Worm (Caenorhabditis elegans): ENCODE measurements around the gene aff-1.

aff-1 gene

DNA sequence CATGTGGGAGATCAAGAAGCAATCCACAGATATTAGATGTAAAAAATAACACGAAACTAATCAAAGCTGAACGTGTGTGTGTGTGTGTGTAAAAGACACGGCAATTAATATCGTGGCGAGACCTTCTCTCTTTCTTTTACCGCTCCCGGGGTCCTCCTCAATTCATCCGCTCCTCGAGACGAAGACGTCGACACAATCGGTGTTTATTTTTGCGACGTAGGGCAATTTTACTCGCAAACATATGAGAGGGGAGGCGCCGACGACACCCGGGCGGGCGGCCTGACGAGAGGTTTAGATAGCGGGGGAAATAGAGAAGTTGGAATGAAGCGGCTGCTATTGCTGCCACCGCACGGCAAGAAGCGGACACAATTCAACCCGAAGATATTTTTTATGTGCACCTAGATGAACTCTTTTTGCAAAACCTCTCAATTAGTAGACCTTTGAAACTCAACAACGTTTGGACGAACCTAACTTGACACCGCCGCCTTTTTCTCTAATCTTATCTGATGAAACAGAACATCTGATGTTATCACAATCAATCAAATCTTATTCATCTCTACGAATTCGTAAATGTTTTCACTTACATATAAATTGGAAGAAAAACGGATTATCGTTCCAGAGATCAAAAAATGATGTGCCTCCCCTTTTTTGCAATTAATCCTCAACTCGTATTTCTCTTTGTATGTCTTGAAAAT is 30.7 kb downstream of the aff-1 start:
- TF ChIP-seq zfh-2 (GFP tag; conservative IDR thresholded peaks at IDR 0.05) (peak; percentile 50; the same call in 1 of the 2 replicates), lsy-27 (tag; optimal IDR thresholded peaks at IDR 0.05; ENCODE audit: borderline replicate concordance, insufficient read depth) (no peak)

DNA sequence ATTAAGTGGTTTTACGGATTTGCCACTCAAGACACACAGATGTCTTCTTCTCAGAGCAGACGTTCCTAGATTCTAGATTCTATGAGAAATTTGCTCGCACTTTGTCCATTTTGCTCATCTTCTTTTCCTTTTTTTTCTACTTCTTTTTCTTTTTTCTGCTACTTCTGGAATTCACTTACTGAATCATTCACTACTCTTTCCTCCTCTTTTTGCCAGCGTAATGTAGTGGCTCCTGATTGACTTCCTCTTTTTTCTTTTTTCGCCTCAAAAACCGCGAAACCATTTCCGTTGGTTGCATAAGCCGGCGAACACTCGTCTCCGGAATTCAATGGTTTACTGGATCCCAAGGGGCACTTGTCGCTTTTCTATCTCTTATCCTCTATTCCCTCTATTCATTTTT is 31.3 kb downstream of the aff-1 start:
- no peak for TF ChIP-seq hrde-1 (tag; optimal IDR thresholded peaks at IDR 0.05; ENCODE audit: borderline replicate concordance)
- TF ChIP-seq F52B5.7 (tag; optimal IDR thresholded peaks at IDR 0.05), result no peak
- TF ChIP-seq attf-3 (GFP tag; conservative IDR thresholded peaks at IDR 0.05), result no peak
- TF ChIP-seq tlf-1 (GFP tag; optimal IDR thresholded peaks at IDR 0.05), result no peak

DNA sequence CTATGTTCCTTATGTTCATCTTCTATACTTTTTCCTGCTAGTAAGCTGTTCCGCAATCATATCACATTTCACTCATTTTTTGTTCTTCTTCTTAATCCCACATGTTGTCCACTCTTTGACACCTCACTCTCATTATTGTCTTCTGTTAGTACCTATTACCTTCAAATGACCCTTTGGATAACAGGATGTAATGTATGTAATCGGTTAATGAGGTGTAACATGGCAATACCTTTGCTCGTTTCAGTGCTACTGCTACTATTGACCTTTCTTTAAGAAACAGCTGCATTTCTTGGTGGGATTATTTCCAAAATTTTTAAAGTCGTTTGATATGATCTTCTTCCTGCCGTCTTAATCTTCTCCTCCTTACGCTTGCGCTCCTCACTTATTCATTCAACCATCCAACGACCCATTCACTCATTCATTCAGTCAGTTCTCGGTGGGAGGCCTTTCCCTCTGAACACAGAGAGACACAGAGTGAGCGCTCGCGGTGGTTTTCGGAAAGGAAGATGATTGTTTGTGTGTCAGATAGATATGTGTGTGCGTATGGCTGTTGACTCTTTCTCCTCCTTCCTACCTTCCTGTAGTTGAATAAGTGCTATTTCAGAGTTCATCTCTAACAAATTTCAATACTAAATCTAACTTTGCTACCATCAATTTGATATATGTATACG is 31.9 kb downstream of the aff-1 start:
- TF ChIP-seq ccch-3 (GFP tag; optimal IDR thresholded peaks at IDR 0.05), result no peak
- TF ChIP-seq B0336.3 (GFP tag; IDR thresholded peaks at IDR 0.05), result no peak
- no peak for TF ChIP-seq lir-1 (GFP tag; conservative IDR thresholded peaks at IDR 0.05)
- TF ChIP-seq unc-62 (GFP tag; optimal IDR thresholded peaks at IDR 0.05), result no peak
- no peak for TF ChIP-seq rpc-1 (optimal IDR thresholded peaks at IDR 0.05)
- no peak for TF ChIP-seq rpc-1 (tag; optimal IDR thresholded peaks at IDR 0.05)
- TF ChIP-seq F55B11.4 (tag; optimal IDR thresholded peaks at IDR 0.05; ENCODE audit: borderline replicate concordance, insufficient read depth), result no peak
- no peak for TF ChIP-seq egrh-3 (GFP tag; IDR thresholded peaks at IDR 0.05)
- no peak for TF ChIP-seq ceh-91 (GFP tag; IDR thresholded peaks at IDR 0.05)
- no peak for TF ChIP-seq atf-7 (tag; optimal IDR thresholded peaks at IDR 0.05)
- no peak for TF ChIP-seq Y53G8AR.9 (GFP tag; conservative IDR thresholded peaks at IDR 0.05)
- no peak for TF ChIP-seq snpc-1.1 (tag; optimal IDR thresholded peaks at IDR 0.05; ENCODE audit: insufficient read depth)
- TF ChIP-seq ets-4 (GFP tag; optimal IDR thresholded peaks at IDR 0.05), result no peak

DNA sequence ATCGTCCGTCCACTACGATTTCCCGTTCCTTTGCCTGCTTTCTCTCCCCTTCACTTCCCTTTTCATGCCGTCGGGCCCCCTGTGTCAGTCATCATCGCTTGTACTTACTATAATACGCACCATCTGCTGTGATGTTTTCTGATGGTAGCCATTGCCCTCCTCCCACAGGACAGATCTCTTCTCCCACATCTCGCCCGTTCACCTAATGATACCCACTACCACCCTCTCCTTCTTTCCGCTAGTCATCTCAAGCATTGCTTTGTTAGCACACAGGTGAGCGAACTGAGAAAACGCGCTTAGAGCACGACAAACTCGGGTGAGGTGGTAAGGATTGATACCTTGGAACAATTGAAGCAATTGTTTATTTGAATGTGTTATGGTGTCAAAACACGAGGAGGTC is 32.6 kb downstream of the aff-1 start:
- TF ChIP-seq lin-35 (GFP tag; optimal IDR thresholded peaks at IDR 0.05) (no peak), tbp1 (GFP tag; optimal IDR thresholded peaks at IDR 0.05) (no peak), akir-1 (GFP tag; optimal IDR thresholded peaks at IDR 0.05) (no peak), F23B12.7 (tag; optimal IDR thresholded peaks at IDR 0.05; ENCODE audit: insufficient read depth) (no peak), snpc-1.3 (tag; optimal IDR thresholded peaks at IDR 0.05; ENCODE audit: insufficient read depth) (no peak), ekl-4 (GFP tag; IDR thresholded peaks at IDR 0.05) (no peak), ccch-3 (GFP tag; optimal IDR thresholded peaks at IDR 0.05) (no peak), egrh-3 (GFP tag; IDR thresholded peaks at IDR 0.05) (no peak), madf-3 (GFP tag; IDR thresholded peaks at IDR 0.05) (0 out of 2 replicates have a peak, but pooled peaks have one; percentile 10)

DNA sequence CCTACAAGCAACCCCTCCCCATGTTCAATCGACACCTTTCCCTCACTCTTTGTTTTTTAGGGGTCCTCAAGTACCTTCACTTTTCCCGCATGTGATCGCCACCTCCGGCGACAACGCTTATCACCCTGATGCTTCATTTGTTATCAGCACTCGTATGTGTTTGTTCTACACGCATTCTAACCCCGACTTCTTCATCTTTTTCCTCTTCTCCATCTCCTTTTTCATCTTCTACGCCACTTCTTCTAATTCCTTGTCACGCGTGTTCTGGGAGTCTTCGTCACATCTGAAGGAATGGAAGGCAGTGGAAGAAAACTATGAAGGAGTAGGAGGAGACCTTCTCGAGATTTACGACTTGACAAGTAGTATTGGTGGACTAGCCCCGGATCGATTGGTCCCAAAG is 33.5 kb downstream of the aff-1 start:
- no peak for TF ChIP-seq attf-6 (GFP tag; IDR thresholded peaks at IDR 0.05)
- 0 out of 2 replicates have a peak, but pooled peaks have one; percentile 18 for TF ChIP-seq dox-1 (GFP tag; IDR thresholded peaks at IDR 0.05)
- TF ChIP-seq nhr-120 (GFP tag; IDR thresholded peaks at IDR 0.05), result no peak
- no peak for TF ChIP-seq aptf-2 (GFP tag; conservative IDR thresholded peaks at IDR 0.05)
- TF ChIP-seq rec-8 (tag; optimal IDR thresholded peaks at IDR 0.05), result no peak
